Fruit fly (Drosophila melanogaster): Measurements from ENCODE around the gene CG14455.

CG14455 gene

DNA sequence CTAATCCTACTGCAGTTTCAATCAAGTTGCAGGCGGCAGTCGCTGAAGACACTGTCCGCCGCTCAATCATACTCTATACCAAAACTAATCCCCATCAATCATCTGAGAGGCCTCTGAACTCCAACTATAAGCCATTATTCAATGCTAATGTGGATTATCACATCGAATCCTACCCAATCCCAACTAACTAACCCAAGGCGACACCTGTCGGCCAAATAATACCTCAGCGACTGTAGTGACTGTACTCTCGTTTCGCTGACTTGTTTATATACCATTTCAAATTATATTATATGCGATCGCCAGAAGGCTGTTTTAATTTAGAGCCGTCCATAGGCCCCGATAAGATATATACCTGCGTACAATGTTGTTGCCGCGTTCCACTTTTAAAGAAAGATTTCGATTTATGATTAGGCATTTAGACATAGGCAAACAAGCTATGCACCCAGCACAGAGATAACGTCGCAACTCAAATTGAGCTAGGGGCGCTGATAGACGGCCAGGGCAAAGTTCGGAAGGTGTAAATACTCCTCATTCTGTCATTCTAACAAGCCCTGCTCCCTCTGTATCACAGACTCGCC lies 15.1 kb downstream of the CG14455 start (continued):
- TF ChIP-seq pb (GFP tag; optimal IDR thresholded peaks at IDR 0.05) (no peak), Vsx1 (GFP tag; optimal IDR thresholded peaks at IDR 0.05) (peak; percentile 4), ERR (GFP tag; optimal IDR thresholded peaks at IDR 0.05) (no peak), CG17568 (GFP tag; optimal IDR thresholded peaks at IDR 0.05) (no peak), psq (GFP tag; optimal IDR thresholded peaks at IDR 0.05) (no peak), insv (GFP tag; optimal IDR thresholded peaks at IDR 0.05) (no peak), Ravus (GFP tag; IDR thresholded peaks at IDR 0.05) (no peak), gce (GFP tag; IDR thresholded peaks at IDR 0.05) (no peak), CG17385 (GFP tag; optimal IDR thresholded peaks at IDR 0.05) (no peak), CG17186 (GFP tag; optimal IDR thresholded peaks at IDR 0.05) (no peak), maf-S (GFP tag; optimal IDR thresholded peaks at IDR 0.05) (no peak), CG5245 (GFP tag; optimal IDR thresholded peaks at IDR 0.05) (no peak), MTF-1 (GFP tag; optimal IDR thresholded peaks at IDR 0.05; ENCODE audit: borderline replicate concordance) (no peak), ATbp (GFP tag; optimal IDR thresholded peaks at IDR 0.05) (no peak), CG4360 (GFP tag; IDR thresholded peaks at IDR 0.05) (peak; percentile 42; the same call in 1 of the 2 replicates), Mad (GFP tag; optimal IDR thresholded peaks at IDR 0.05) (no peak), Tbp (GFP tag; optimal IDR thresholded peaks at IDR 0.05) (no peak), CG10543 (GFP tag; optimal IDR thresholded peaks at IDR 0.05) (peak; percentile 39)

dm6 chr3L:22670174-22670573 lies 16.7 kb downstream of the CG14455 start:
- TF ChIP-seq CG17912 (GFP tag; optimal IDR thresholded peaks at IDR 0.05) (no peak), ems (GFP tag; optimal IDR thresholded peaks at IDR 0.05) (no peak), Poxn (GFP tag; IDR thresholded peaks at IDR 0.05) (no peak), pan (optimal IDR thresholded peaks at IDR 0.05) (no peak), pan (GFP tag; optimal IDR thresholded peaks at IDR 0.05 in 1 of 2, IDR thresholded peaks at IDR 0.05 in 1 of 2) (no peak), mam (GFP tag; optimal IDR thresholded peaks at IDR 0.05) (no peak), salm (tag; optimal IDR thresholded peaks at IDR 0.05) (no peak), CG3065 (GFP tag; optimal IDR thresholded peaks at IDR 0.05) (no peak), ara (GFP tag; IDR thresholded peaks at IDR 0.05) (no peak), grn (GFP tag; optimal IDR thresholded peaks at IDR 0.05) (peak; percentile 94), CG34376 (GFP tag; optimal IDR thresholded peaks at IDR 0.05) (peak; percentile 34), ind (GFP tag; optimal IDR thresholded peaks at IDR 0.05) (no peak), exex (tag; optimal IDR thresholded peaks at IDR 0.05) (peak; percentile 74), Sox100B (GFP tag; optimal IDR thresholded peaks at IDR 0.05) (no peak), chinmo (GFP tag; IDR thresholded peaks at IDR 0.05; ENCODE audit: partially characterized antibody) (0 out of 4 replicates have a peak, but pooled peaks have one; percentile 19), Asciz (GFP tag; optimal IDR thresholded peaks at IDR 0.05) (no peak), lilli (GFP tag; optimal IDR thresholded peaks at IDR 0.05) (no peak), sug (tag; optimal IDR thresholded peaks at IDR 0.05) (peak; percentile 46), sima (GFP tag; optimal IDR thresholded peaks at IDR 0.05) (no peak), Bgb (GFP tag; IDR thresholded peaks at IDR 0.05; ENCODE audit: partially characterized antibody) (no peak), prd (optimal IDR thresholded peaks at IDR 0.05) (no peak), prd (GFP tag; IDR thresholded peaks at IDR 0.05) (no peak), CG14441 (GFP tag; IDR thresholded peaks at IDR 0.05) (no peak), CG8388 (GFP tag; optimal IDR thresholded peaks at IDR 0.05) (no peak), psq (GFP tag; optimal IDR thresholded peaks at IDR 0.05) (no peak), CG11398 (GFP tag; optimal IDR thresholded peaks at IDR 0.05) (no peak), Fer2 (tag; optimal IDR thresholded peaks at IDR 0.05) (no peak), B-H2 (GFP tag; optimal IDR thresholded peaks at IDR 0.05) (no peak), Doc2 (GFP tag; IDR thresholded peaks at IDR 0.05) (no peak), Hr51 (GFP tag; optimal IDR thresholded peaks at IDR 0.05) (no peak), lmd (GFP tag; IDR thresholded peaks at IDR 0.05) (no peak), oc (tag; optimal IDR thresholded peaks at IDR 0.05) (no peak), CG17359 (tag; optimal IDR thresholded peaks at IDR 0.05) (no peak), CG7928 (GFP tag; optimal IDR thresholded peaks at IDR 0.05) (no peak)
